Worm (Caenorhabditis elegans) whole organism, L4/young adult: Measurements from ENCODE around the gene kin-4.

Experiments used
- W03F9.2 ChIP-seq: fragments of 150-350 bp; optimal IDR thresholded peaks from 2 replicates; lab custom pipeline; 2014; ENCODE audit warnings: missing biosample characterization, missing genetic modification characterization
- dao-5 ChIP-seq: sonication (generic microtip); optimal IDR thresholded peaks from 2 replicates; lab custom pipeline; 2016; ENCODE audit warnings: missing genotype, missing genetic modification characterization, moderate library complexity, missing compliant biosample characterization
- him-1 ChIP-seq: sonication (generic microtip); optimal IDR thresholded peaks from 2 replicates; lab custom pipeline; 2016; ENCODE audit warnings: missing genotype, missing genetic modification reagents, missing genetic modification characterization, missing compliant biosample characterization

- no peak for TF ChIP-seq W03F9.2 (tag; lab: Kevin White, UChicago)
- TF ChIP-seq dao-5 (tag; lab: Kevin White, UChicago): no peak
- no peak for TF ChIP-seq him-1 (tag; lab: Kevin White, UChicago)
These were observed 31.3 kb upstream of the kin-4 start, which contains the start of gene tag-89 for ce11 chrIV:11394243-11394642.
